Worm (Caenorhabditis elegans): Measurements from ENCODE around the gene clec-190.

The clec-190 gene

ce11 chrIV:15119268-15119667, 6.7 kb downstream of the clec-190 start:
- no peak for TF ChIP-seq lir-3 (tag; optimal IDR thresholded peaks at IDR 0.05)
- no peak for TF ChIP-seq tra-1 (GFP tag; IDR thresholded peaks at IDR 0.05)
- TF ChIP-seq mdl-1 (tag; optimal IDR thresholded peaks at IDR 0.05): no peak
- TF ChIP-seq dmd-6 (GFP tag; IDR thresholded peaks at IDR 0.05): no peak
- no peak for TF ChIP-seq zfp-2 (tag; optimal IDR thresholded peaks at IDR 0.05)
- no peak for TF ChIP-seq spr-3 (GFP tag; optimal IDR thresholded peaks at IDR 0.05)
- TF ChIP-seq duxl-1 (tag; optimal IDR thresholded peaks at IDR 0.05; ENCODE audit: poor library complexity): no peak
- TF ChIP-seq lin-13 (GFP tag; optimal IDR thresholded peaks at IDR 0.05): no peak
- no peak for TF ChIP-seq ceh-82 (tag; optimal IDR thresholded peaks at IDR 0.05)
- no peak for TF ChIP-seq mxl-3 (GFP tag; optimal IDR thresholded peaks at IDR 0.05)
- peak; percentile 94 for TF ChIP-seq snpc-1.2 (GFP tag; IDR thresholded peaks at IDR 0.05)
- no peak for TF ChIP-seq spr-1 (tag; optimal IDR thresholded peaks at IDR 0.05)
- TF ChIP-seq ama-1 (optimal IDR thresholded peaks at IDR 0.05): no peak
- no peak for TF ChIP-seq nhr-102 (tag; optimal IDR thresholded peaks at IDR 0.05)
- TF ChIP-seq dmd-9 (GFP tag; IDR thresholded peaks at IDR 0.05): no peak
- TF ChIP-seq dve-1 (tag; optimal IDR thresholded peaks at IDR 0.05; ENCODE audit: insufficient read depth): no peak
- no peak for TF ChIP-seq fos-1 (tag; optimal IDR thresholded peaks at IDR 0.05)
- TF ChIP-seq mxl-2 (GFP tag; conservative IDR thresholded peaks at IDR 0.05): no peak
- TF ChIP-seq attf-4 (tag; optimal IDR thresholded peaks at IDR 0.05): no peak
- no peak for TF ChIP-seq ztf-11 (tag; optimal IDR thresholded peaks at IDR 0.05)
- TF ChIP-seq fkh-10 (GFP tag; optimal IDR thresholded peaks at IDR 0.05): no peak
- 0 out of 2 replicates have a peak, but pooled peaks have one; percentile 43 for TF ChIP-seq mdt-29 (GFP tag; IDR thresholded peaks at IDR 0.05)
- no peak for TF ChIP-seq lin-38 (GFP tag; IDR thresholded peaks at IDR 0.05)
- TF ChIP-seq nhr-237 (tag; optimal IDR thresholded peaks at IDR 0.05): no peak
- TF ChIP-seq set-16 (GFP tag; IDR thresholded peaks at IDR 0.05): peak; percentile 62; the same call in 1 of the 2 replicates

ce11 chrIV:15118390-15118789, 7.5 kb downstream of the clec-190 start, which contains the start of gene M199.136:
Gene M199.136, plus strand, starts transcription at chrIV:15118690.
- TF ChIP-seq F26F4.8 (GFP tag; conservative IDR thresholded peaks at IDR 0.05): no peak
- TF ChIP-seq aha-1 (tag): no peak
- no peak for TF ChIP-seq vab-7 (GFP tag; IDR thresholded peaks at IDR 0.05)
- TF ChIP-seq lin-29 (GFP tag; IDR thresholded peaks at IDR 0.05): no peak
- no peak for TF ChIP-seq pqm-1 (tag; optimal IDR thresholded peaks at IDR 0.05)
- no peak for TF ChIP-seq duxl-1 (tag; optimal IDR thresholded peaks at IDR 0.05; ENCODE audit: poor library complexity)
- no peak for TF ChIP-seq zip-2 (tag; optimal IDR thresholded peaks at IDR 0.05)
- no peak for TF ChIP-seq lir-3 (tag; optimal IDR thresholded peaks at IDR 0.05)
- TF ChIP-seq zag-1 (tag; optimal IDR thresholded peaks at IDR 0.05): no peak
- no peak for TF ChIP-seq lin-13 (GFP tag; optimal IDR thresholded peaks at IDR 0.05)
- TF ChIP-seq ceh-62 (tag; optimal IDR thresholded peaks at IDR 0.05): no peak

- TF ChIP-seq lin-15B (tag; optimal IDR thresholded peaks at IDR 0.05) (no peak), lin-39 (tag; optimal IDR thresholded peaks at IDR 0.05) (no peak), ceh-62 (tag; optimal IDR thresholded peaks at IDR 0.05) (no peak), egl-43 (GFP tag; IDR thresholded peaks at IDR 0.05) (no peak), dpl-1 (GFP tag; optimal IDR thresholded peaks at IDR 0.05) (no peak)
Measured at ce11 chrIV:15114324-15114723, 11.6 kb downstream of the clec-190 start, which contains the start of gene M199.135. Gene M199.135, plus strand, starts transcription at chrIV:15114624.

- TF ChIP-seq attf-4 (tag; optimal IDR thresholded peaks at IDR 0.05) (no peak), ama-1 (optimal IDR thresholded peaks at IDR 0.05) (no peak), unc-62 (GFP tag; optimal IDR thresholded peaks at IDR 0.05 in 1 of 2) (peak in 1 of 2 experiments; percentile 37), unc-62 (tag; optimal IDR thresholded peaks at IDR 0.05) (no peak), madf-5 (GFP tag; IDR thresholded peaks at IDR 0.05) (no peak), zfp-3 (GFP tag; conservative IDR thresholded peaks at IDR 0.05) (no peak), sdz-12 (GFP tag; optimal IDR thresholded peaks at IDR 0.05) (no peak), F37D6.2 (tag; optimal IDR thresholded peaks at IDR 0.05) (no peak), lin-39 (tag; optimal IDR thresholded peaks at IDR 0.05) (no peak), saeg-2 (GFP tag; IDR thresholded peaks at IDR 0.05) (no peak)
Measured at ce11 chrIV:15113117-15113516, 12.8 kb downstream of the clec-190 start, which contains the start of gene M199.134. Gene M199.134, minus strand, starts transcription at chrIV:15113217.

Data from whole organism, L4 larva.